Worm (Caenorhabditis elegans) whole organism, L4 larva: ENCODE results near the gene his-40.
A peak's percentile ranks its signal among the peaks of the same experiment; 100 is the strongest.

Experiments used
- F10B5.3 ChIP-seq: sonication (generic microtip); optimal IDR thresholded peaks from 2 replicates; lab custom pipeline; 2016; ENCODE audit warnings: mild to moderate bottlenecking, missing genetic modification characterization, missing compliant biosample characterization
- F37D6.2 ChIP-seq: sonication (generic microtip); optimal IDR thresholded peaks from 2 replicates; lab custom pipeline; 2016; ENCODE audit warnings: mild to moderate bottlenecking, missing genetic modification characterization, missing compliant biosample characterization
- R02D3.7 ChIP-seq: fragments of 150-350 bp; sonication (generic microtip); optimal IDR thresholded peaks from 3 replicates; lab custom pipeline; 2014; ENCODE audit warnings: missing biosample characterization, missing genetic modification characterization
- Y48G9A.11 ChIP-seq: fragments of 200-800 bp; sonication (Bioruptor generic); IDR thresholded peaks from 2 replicates; pipeline ENCODE4 v1.3.6; 2022; ENCODE audit warnings: missing genetic modification reagents, missing genetic modification characterization, missing compliant biosample characterization
- Y75B8A.6 ChIP-seq: fragments of 200-800 bp; sonication (Bioruptor generic); IDR thresholded peaks from 2 replicates; pipeline ENCODE4 v1.3.6; 2022; ENCODE audit warnings: missing genetic modification reagents, missing genetic modification characterization, missing compliant biosample characterization
- ZK337.2 ChIP-seq: fragments of 200-800 bp; sonication (Bioruptor generic); IDR thresholded peaks from 2 replicates; pipeline ENCODE4 v1.3.6; 2022; ENCODE audit warnings: missing genetic modification reagents, missing genetic modification characterization, missing compliant biosample characterization
- ZK546.5 ChIP-seq, 2 experiments: sonication (generic microtip); optimal IDR thresholded peaks; 2 replicates each; lab custom pipeline; 2017; ENCODE audit warnings: missing biosample characterization in 2 of 2, missing genetic modification characterization in 2 of 2
- ama-1 ChIP-seq: fragments of 150-350 bp; optimal IDR thresholded peaks from 2 replicates; lab custom pipeline; 2014; ENCODE audit warnings: inconsistent platforms, mixed read lengths
- arid-1 ChIP-seq: fragments of 200-800 bp; sonication (Bioruptor generic); conservative IDR thresholded peaks from 2 replicates; pipeline ENCODE4 v1.3.6; 2022; ENCODE audit warnings: missing genetic modification reagents, missing genetic modification characterization, missing compliant biosample characterization
- attf-4 ChIP-seq: sonication (generic microtip); optimal IDR thresholded peaks from 3 replicates; lab custom pipeline; 2017; ENCODE audit warnings: missing biosample characterization, missing genetic modification characterization
- ceh-20 ChIP-seq: fragments of 200-800 bp; sonication (Bioruptor generic); IDR thresholded peaks from 2 replicates; pipeline ENCODE4 v1.3.6; 2022; ENCODE audit warnings: missing genetic modification reagents, missing genetic modification characterization, missing compliant biosample characterization
- ceh-44 ChIP-seq: fragments of 200-800 bp; sonication (Bioruptor generic); IDR thresholded peaks from 2 replicates; pipeline ENCODE4 v1.3.6; 2022; ENCODE audit warnings: missing genetic modification reagents, missing genetic modification characterization, missing compliant biosample characterization
- ces-1 ChIP-seq: fragments of 150-350 bp; sonication (generic microtip); optimal IDR thresholded peaks from 4 replicates; lab custom pipeline; 2014; ENCODE audit warnings: missing biosample characterization, missing genetic modification reagents, missing genetic modification characterization
- ctbp-1 ChIP-seq: fragments of 200-800 bp; sonication (Bioruptor generic); IDR thresholded peaks from 2 replicates; pipeline ENCODE4 v1.3.6; 2022; ENCODE audit warnings: missing genetic modification reagents, missing genetic modification characterization, missing compliant biosample characterization
- daf-12 ChIP-seq: fragments of 150-350 bp; optimal IDR thresholded peaks from 2 replicates; lab custom pipeline; 2014; ENCODE audit warnings: missing biosample characterization, missing genetic modification reagents, missing genetic modification characterization
- daf-16 ChIP-seq, 3 experiments: sonication (generic microtip); optimal IDR thresholded peaks; 2 replicates each; lab custom pipeline; 2016 to 2017; ENCODE audit warnings: missing genetic modification characterization in 3 of 3, missing genetic modification reagents in 3 of 3, mild to moderate bottlenecking in 2 of 3, missing compliant biosample characterization in 2 of 3, missing biosample characterization in 1 of 3, moderate library complexity in 1 of 3
- daf-19 ChIP-seq: fragments of 200-800 bp; sonication (Bioruptor generic); conservative IDR thresholded peaks from 2 replicates; pipeline ENCODE4 v1.3.6; 2022; ENCODE audit warnings: missing genetic modification characterization, missing compliant biosample characterization
- dmd-6 ChIP-seq: fragments of 200-800 bp; sonication (Bioruptor generic); IDR thresholded peaks from 2 replicates; pipeline ENCODE4 v1.3.6; 2022; ENCODE audit warnings: missing genetic modification reagents, missing genetic modification characterization, missing compliant biosample characterization
- duxl-1 ChIP-seq: sonication (generic microtip); optimal IDR thresholded peaks from 2 replicates; lab custom pipeline; 2016; ENCODE audit warnings: mild to moderate bottlenecking, missing genetic modification characterization, moderate library complexity, missing compliant biosample characterization; ENCODE audit not compliant: poor library complexity
- dve-1 ChIP-seq: sonication (generic microtip); optimal IDR thresholded peaks from 2 replicates; lab custom pipeline; 2017; ENCODE audit warnings: antibody characterized with exemption, mild to moderate bottlenecking, missing genetic modification characterization, missing compliant biosample characterization; ENCODE audit not compliant: insufficient read depth
- egl-27 ChIP-seq: sonication (generic microtip); optimal IDR thresholded peaks from 3 replicates; lab custom pipeline; 2017; ENCODE audit warnings: missing biosample characterization, missing genetic modification reagents, missing genetic modification characterization
- egl-43 ChIP-seq: fragments of 200-800 bp; sonication (Bioruptor generic); IDR thresholded peaks from 2 replicates; pipeline ENCODE4 v1.3.6; 2022; ENCODE audit warnings: missing genetic modification reagents, missing genetic modification characterization, missing compliant biosample characterization
- fkh-10 ChIP-seq: fragments of 150-350 bp; optimal IDR thresholded peaks from 2 replicates; lab custom pipeline; 2014; ENCODE audit warnings: missing biosample characterization, missing genetic modification reagents, missing genetic modification characterization
- gei-8 ChIP-seq: fragments of 200-800 bp; sonication (Bioruptor generic); optimal IDR thresholded peaks from 2 replicates; lab custom pipeline; 2018; ENCODE audit warnings: mild to moderate bottlenecking, missing genetic modification characterization, missing compliant biosample characterization
- hlh-30 ChIP-seq: sonication (generic microtip); optimal IDR thresholded peaks from 2 replicates; lab custom pipeline; 2017; ENCODE audit warnings: antibody characterized with exemption, mild to moderate bottlenecking, missing genetic modification characterization, missing compliant biosample characterization; ENCODE audit not compliant: insufficient read depth
- hmg-1.1 ChIP-seq: fragments of 200-800 bp; sonication (Bioruptor generic); IDR thresholded peaks from 2 replicates; pipeline ENCODE4 v1.3.6; 2022; ENCODE audit warnings: missing genetic modification reagents, missing genetic modification characterization, missing compliant biosample characterization
- lim-7 ChIP-seq: fragments of 200-800 bp; sonication (Bioruptor generic); IDR thresholded peaks from 2 replicates; pipeline ENCODE4 v1.3.6; 2022; ENCODE audit warnings: missing genetic modification characterization, missing compliant biosample characterization
- lin-1 ChIP-seq: fragments of 200-800 bp; sonication (Bioruptor generic); IDR thresholded peaks from 2 replicates; pipeline ENCODE4 v1.3.6; 2022; ENCODE audit warnings: missing genetic modification reagents, missing genetic modification characterization, missing compliant biosample characterization
- lin-15B ChIP-seq: fragments of 150-350 bp; sonication (generic microtip); optimal IDR thresholded peaks from 3 replicates; lab custom pipeline; 2014; ENCODE audit warnings: missing biosample characterization, missing genetic modification characterization
- lin-38 ChIP-seq: fragments of 200-800 bp; sonication (Bioruptor generic); IDR thresholded peaks from 2 replicates; pipeline ENCODE4 v1.3.6; 2022; ENCODE audit warnings: missing genetic modification reagents, missing genetic modification characterization, missing compliant biosample characterization
- lsy-2 ChIP-seq, 2 experiments: fragments of 150-350 bp in 1 of 2; sonication (generic microtip) in 1 of 2; optimal IDR thresholded peaks; 2 replicates each; lab custom pipeline; 2014 to 2017; ENCODE audit warnings: missing biosample characterization in 2 of 2, missing genetic modification characterization in 2 of 2
- mdl-1 ChIP-seq, 2 experiments: fragments of 150-350 bp in 1 of 2; sonication (generic microtip) in 1 of 2; optimal IDR thresholded peaks; 2 replicates each; lab custom pipeline; 2014 to 2017; ENCODE audit warnings: missing biosample characterization in 2 of 2, missing genetic modification characterization in 2 of 2
- mdt-29 ChIP-seq: fragments of 200-800 bp; sonication (Bioruptor generic); IDR thresholded peaks from 2 replicates; pipeline ENCODE4 v1.3.6; 2022; ENCODE audit warnings: missing genetic modification reagents, missing genetic modification characterization, missing compliant biosample characterization
- mes-2 ChIP-seq: sonication (generic microtip); optimal IDR thresholded peaks from 2 replicates; lab custom pipeline; 2016; ENCODE audit warnings: missing genotype, mild to moderate bottlenecking, missing genetic modification characterization, missing compliant biosample characterization; ENCODE audit not compliant: poor library complexity, severe bottlenecking
- mxl-2 ChIP-seq: fragments of 200-800 bp; sonication (Bioruptor generic); conservative IDR thresholded peaks from 2 replicates; pipeline ENCODE4 v1.3.6; 2022; ENCODE audit warnings: missing genetic modification reagents, missing genetic modification characterization, missing compliant biosample characterization
- nhr-10 ChIP-seq: fragments of 150-350 bp; optimal IDR thresholded peaks from 2 replicates; lab custom pipeline; 2014; ENCODE audit warnings: missing biosample characterization, missing genetic modification characterization
- nhr-102 ChIP-seq: sonication (generic microtip); optimal IDR thresholded peaks from 2 replicates; lab custom pipeline; 2016; ENCODE audit warnings: mild to moderate bottlenecking, missing genetic modification characterization, moderate library complexity, missing compliant biosample characterization
- nhr-25 ChIP-seq: sonication (generic microtip); optimal IDR thresholded peaks from 2 replicates; lab custom pipeline; 2017; ENCODE audit warnings: missing genetic modification characterization, mild to moderate bottlenecking, missing compliant biosample characterization, antibody characterized with exemption, moderate library complexity, borderline replicate concordance; ENCODE audit not compliant: insufficient read depth
- nhr-41 ChIP-seq: fragments of 200-800 bp; sonication (Bioruptor generic); IDR thresholded peaks from 2 replicates; pipeline ENCODE4 v1.3.6; 2022; ENCODE audit warnings: missing genetic modification reagents, missing genetic modification characterization, missing compliant biosample characterization
- nhr-42 ChIP-seq: fragments of 200-800 bp; sonication (Bioruptor generic); IDR thresholded peaks from 2 replicates; pipeline ENCODE4 v1.3.6; 2022; ENCODE audit warnings: missing genetic modification characterization, missing compliant biosample characterization
- nhr-77 ChIP-seq: fragments of 150-350 bp; optimal IDR thresholded peaks from 2 replicates; lab custom pipeline; 2014; ENCODE audit warnings: missing biosample characterization, missing genetic modification characterization
- pqm-1 ChIP-seq: sonication (generic microtip); optimal IDR thresholded peaks from 2 replicates; lab custom pipeline; 2017; ENCODE audit warnings: missing biosample characterization, missing genetic modification characterization
- saeg-2 ChIP-seq: fragments of 200-800 bp; sonication (Bioruptor generic); IDR thresholded peaks from 2 replicates; pipeline ENCODE4 v1.3.6; 2022; ENCODE audit warnings: missing genetic modification reagents, missing genetic modification characterization, missing compliant biosample characterization
- set-16 ChIP-seq: fragments of 200-800 bp; sonication (Bioruptor generic); IDR thresholded peaks from 2 replicates; pipeline ENCODE4 v1.3.6; 2022; ENCODE audit warnings: missing genetic modification reagents, missing genetic modification characterization, missing compliant biosample characterization
- tra-1 ChIP-seq: fragments of 200-800 bp; sonication (Bioruptor generic); IDR thresholded peaks from 2 replicates; pipeline ENCODE4 v1.3.6; 2022; ENCODE audit warnings: missing genetic modification reagents, missing genetic modification characterization, missing compliant biosample characterization
- unc-39 ChIP-seq: sonication (generic microtip); optimal IDR thresholded peaks from 2 replicates; lab custom pipeline; 2017; ENCODE audit warnings: missing biosample characterization, missing genetic modification characterization
- zag-1 ChIP-seq: fragments of 150-350 bp; optimal IDR thresholded peaks from 2 replicates; lab custom pipeline; 2014; ENCODE audit warnings: missing biosample characterization, missing genetic modification characterization
- zfp-3 ChIP-seq: fragments of 200-800 bp; sonication (Bioruptor generic); conservative IDR thresholded peaks from 2 replicates; pipeline ENCODE4 v1.3.6; 2022; ENCODE audit warnings: missing genetic modification reagents, missing genetic modification characterization, missing compliant biosample characterization
- zip-11 ChIP-seq: fragments of 200-800 bp; sonication (Bioruptor generic); IDR thresholded peaks from 2 replicates; pipeline ENCODE4 v1.3.6; 2022; ENCODE audit warnings: missing genetic modification characterization, missing compliant biosample characterization
- ztf-7 ChIP-seq: fragments of 150-350 bp; optimal IDR thresholded peaks from 2 replicates; lab custom pipeline; 2014; ENCODE audit warnings: missing biosample characterization, missing genetic modification characterization

his-40 gene

DNA sequence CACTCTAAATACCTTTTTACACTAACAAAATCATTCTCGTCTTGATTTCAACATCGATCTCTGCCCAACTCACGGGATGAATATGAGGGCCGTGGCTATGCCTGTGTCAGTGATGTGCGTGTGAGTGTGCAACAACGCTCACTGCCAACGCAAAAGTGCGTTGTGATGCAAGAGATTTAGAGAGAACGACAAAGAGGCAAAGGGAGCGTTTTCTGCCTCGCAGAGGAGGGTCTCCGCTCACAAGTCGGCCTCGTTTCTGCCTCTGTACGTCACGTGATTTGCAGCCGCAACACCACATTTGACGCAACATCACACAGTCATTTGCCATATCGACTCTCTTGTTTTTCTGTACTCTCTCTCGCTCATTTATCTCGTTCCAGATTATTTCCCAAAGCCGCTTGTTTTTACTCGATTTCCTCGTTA is 24.4 kb downstream of the his-40 start, which contains the start of gene epg-7 (continued):
- TF ChIP-seq nhr-102 (tag; lab: Kevin White, UChicago) (peak; percentile 84), nhr-25 (tag; lab: Kevin White, UChicago) (peak; percentile 92), F10B5.3 (peak; percentile 22), nhr-10 (peak; percentile 37), ctbp-1 (peak; percentile 95), gei-8 (GFP tag; lab: Kevin White, UChicago) (peak; percentile 55), zfp-3 (peak; percentile 76; the same call in 1 of the 2 replicates), lin-38 (GFP tag; lab: Robert Waterston, UW) (peak; percentile 76), zip-11 (GFP tag; lab: Robert Waterston, UW) (no peak), ZK337.2 (no peak), ces-1 (peak; percentile 55), unc-39 (tag; lab: Kevin White, UChicago) (no peak), fkh-10 (GFP tag; lab: Kevin White, UChicago) (peak; percentile 95), zag-1 (tag; lab: Kevin White, UChicago) (peak; percentile 39), ama-1 (lab: Kevin White, UChicago) (peak; percentile 24), set-16 (GFP tag; lab: Robert Waterston, UW) (peak; percentile 79), ZK546.5 (tag; optimal IDR thresholded peaks at IDR 0.05; lab: Kevin White, UChicago) (no peak), lin-1 (GFP tag; lab: Robert Waterston, UW) (peak; percentile 86), daf-19 (GFP tag; lab: Robert Waterston, UW) (no peak), Y75B8A.6 (no peak), lim-7 (GFP tag; lab: Robert Waterston, UW) (peak; percentile 64; the same call in 1 of the 2 replicates), ceh-44 (GFP tag; lab: Robert Waterston, UW) (0 out of 2 replicates have a peak, but pooled peaks have one; percentile 24), ztf-7 (tag; lab: Kevin White, UChicago) (peak; percentile 87), hlh-30 (tag; lab: Kevin White, UChicago) (peak; percentile 100), F37D6.2 (tag; lab: Kevin White, UChicago) (peak; percentile 88), Y48G9A.11 (GFP tag; lab: Robert Waterston, UW) (no peak), attf-4 (no peak), duxl-1 (peak; percentile 84), tra-1 (peak; percentile 84), nhr-42 (GFP tag; lab: Robert Waterston, UW) (peak; percentile 86), nhr-41 (GFP tag; lab: Robert Waterston, UW) (no peak), ceh-20 (GFP tag; lab: Robert Waterston, UW) (peak; percentile 94), lin-15B (tag; lab: Kevin White, UChicago) (no peak), mes-2 (peak; percentile 84), egl-27 (no peak), mxl-2 (GFP tag; lab: Robert Waterston, UW) (peak; percentile 72), nhr-77 (tag; lab: Kevin White, UChicago) (peak; percentile 62), pqm-1 (tag; lab: Kevin White, UChicago) (no peak), arid-1 (GFP tag; lab: Robert Waterston, UW) (peak; percentile 85), saeg-2 (peak; percentile 79), daf-12 (tag; lab: Kevin White, UChicago) (no peak), dve-1 (tag; lab: Kevin White, UChicago) (peak; percentile 96), dmd-6 (GFP tag; lab: Robert Waterston, UW) (peak; percentile 93), hmg-1.1 (GFP tag; lab: Robert Waterston, UW) (peak; percentile 95), mdl-1 (tag; optimal IDR thresholded peaks at IDR 0.05; lab: Kevin White, UChicago) (peak; percentile 80 to 96), lsy-2 (tag; optimal IDR thresholded peaks at IDR 0.05; lab: Kevin White, UChicago) (peak; percentile 80 to 93), mdt-29 (GFP tag; lab: Robert Waterston, UW) (peak; percentile 80), egl-43 (GFP tag; lab: Robert Waterston, UW) (peak; percentile 91), daf-16 (GFP tag; optimal IDR thresholded peaks at IDR 0.05; lab: Kevin White, UChicago) (peak; percentile 41 to 94), daf-16 (tag; optimal IDR thresholded peaks at IDR 0.05; lab: Kevin White, UChicago) (peak; percentile 83), R02D3.7 (tag; lab: Kevin White, UChicago) (no peak)
